Fruit fly (Drosophila melanogaster) whole organism, embryonic: ENCODE data around the gene CG11597.

Experiments used
- BEAF-32 ChIP-seq: fragments of 200-800 bp; sonication (Bioruptor generic); optimal IDR thresholded peaks from 3 replicates; lab custom pipeline; 2017; ENCODE audit warnings: missing biosample characterization, missing genetic modification characterization, mild to moderate bottlenecking, moderate library complexity, missing genetic modification reagents
- C15 ChIP-seq: fragments of 200-800 bp; sonication (Bioruptor generic); IDR thresholded peaks from 3 replicates; pipeline ENCODE4 v1.3.6; 2022; ENCODE audit warnings: missing biosample characterization, missing genetic modification characterization
- CG11093 ChIP-seq: fragments of 200-800 bp; sonication (Bioruptor generic); IDR thresholded peaks from 3 replicates; pipeline ENCODE4 v1.3.6; 2022; ENCODE audit warnings: missing biosample characterization, missing genetic modification characterization
- CG11456 ChIP-seq: fragments of 200-800 bp; sonication (Bioruptor generic); IDR thresholded peaks from 3 replicates; pipeline ENCODE4 v1.3.6; 2022; ENCODE audit warnings: missing biosample characterization, missing genetic modification characterization
- CG11696 ChIP-seq: fragments of 200-800 bp; sonication (Bioruptor generic); IDR thresholded peaks from 2 replicates; pipeline ENCODE4 v1.3.6; 2022; ENCODE audit warnings: missing biosample characterization, missing genetic modification characterization
- CG12155 ChIP-seq: fragments of 200-800 bp; sonication (Bioruptor generic); optimal IDR thresholded peaks from 3 replicates; lab custom pipeline; 2016; ENCODE audit warnings: missing biosample characterization, missing genetic modification characterization
- CG13424 ChIP-seq: fragments of 200-800 bp; sonication (Bioruptor generic); optimal IDR thresholded peaks from 2 replicates; lab custom pipeline; 2019; ENCODE audit warnings: missing biosample characterization, mild to moderate bottlenecking, missing genetic modification characterization, moderate library complexity
- CG14050 ChIP-seq: fragments of 200-800 bp; sonication (Bioruptor generic); IDR thresholded peaks from 3 replicates; pipeline ENCODE4 v1.3.6; 2022; ENCODE audit warnings: missing biosample characterization, missing genetic modification characterization
- CG17802 ChIP-seq: fragments of 200-800 bp; sonication (Bioruptor generic); optimal IDR thresholded peaks from 2 replicates; lab custom pipeline; 2018; ENCODE audit warnings: missing biosample characterization, mild to moderate bottlenecking, missing genetic modification characterization, moderate library complexity
- CG3407 ChIP-seq: fragments of 200-800 bp; sonication (Bioruptor generic); optimal IDR thresholded peaks from 2 replicates; lab custom pipeline; 2018; ENCODE audit warnings: missing biosample characterization, mild to moderate bottlenecking, missing genetic modification characterization
- CG34224 ChIP-seq: fragments of 200-800 bp; sonication (Bioruptor generic); IDR thresholded peaks from 3 replicates; pipeline ENCODE4 v1.3.6; 2022; ENCODE audit warnings: missing biosample characterization, missing genetic modification characterization; ENCODE audit not compliant: partially characterized antibody
- CG42726 ChIP-seq: fragments of 200-800 bp; sonication (Bioruptor generic); IDR thresholded peaks from 2 replicates; pipeline ENCODE4 v1.3.6; 2022; ENCODE audit warnings: missing biosample characterization, missing genetic modification characterization; ENCODE audit not compliant: partially characterized antibody
- CG4328 ChIP-seq: fragments of 200-800 bp; sonication (Bioruptor generic); optimal IDR thresholded peaks from 3 replicates; lab custom pipeline; 2017; ENCODE audit warnings: missing biosample characterization, missing genetic modification reagents, missing genetic modification characterization
- CG4820 ChIP-seq: fragments of 200-800 bp; sonication (Bioruptor generic); optimal IDR thresholded peaks from 3 replicates; lab custom pipeline; 2016; ENCODE audit warnings: missing biosample characterization, missing genetic modification characterization
- CG5953 ChIP-seq: fragments of 200-800 bp; sonication (Bioruptor generic); IDR thresholded peaks from 2 replicates; pipeline ENCODE4 v1.3.6; 2022; ENCODE audit warnings: missing biosample characterization, missing genetic modification characterization
- CG6854 ChIP-seq: fragments of 200-800 bp; sonication (Bioruptor generic); optimal IDR thresholded peaks from 3 replicates; lab custom pipeline; 2017; ENCODE audit warnings: missing biosample characterization, mild to moderate bottlenecking, missing genetic modification characterization
- CG7745 ChIP-seq: fragments of 200-800 bp; sonication (Bioruptor generic); optimal IDR thresholded peaks from 2 replicates; lab custom pipeline; 2018; ENCODE audit warnings: missing biosample characterization, mild to moderate bottlenecking, missing genetic modification characterization, moderate library complexity
- CG7928 ChIP-seq: fragments of 200-800 bp; sonication (Bioruptor generic); optimal IDR thresholded peaks from 2 replicates; lab custom pipeline; 2017; ENCODE audit warnings: missing biosample characterization, mild to moderate bottlenecking, missing genetic modification characterization
- CG9727 ChIP-seq: fragments of 200-800 bp; sonication (Bioruptor generic); optimal IDR thresholded peaks from 3 replicates; lab custom pipeline; 2017; ENCODE audit warnings: missing biosample characterization, mild to moderate bottlenecking, missing genetic modification characterization
- CG9817 ChIP-seq: fragments of 200-800 bp; sonication (Bioruptor generic); optimal IDR thresholded peaks from 2 replicates; lab custom pipeline; 2018; ENCODE audit warnings: missing biosample characterization, mild to moderate bottlenecking, missing genetic modification characterization, moderate library complexity
- D19B ChIP-seq: fragments of 200-800 bp; sonication (Bioruptor generic); optimal IDR thresholded peaks from 2 replicates; lab custom pipeline; 2017; ENCODE audit warnings: missing biosample characterization, mild to moderate bottlenecking, missing genetic modification characterization
- Dll ChIP-seq: fragments of 200-800 bp; sonication (Bioruptor generic); IDR thresholded peaks from 4 replicates; pipeline ENCODE4 v1.3.6; 2022; ENCODE audit warnings: missing biosample characterization, missing genetic modification characterization; ENCODE audit not compliant: partially characterized antibody
- E2f2 ChIP-seq: fragments of 200-800 bp; sonication (Bioruptor generic); IDR thresholded peaks from 2 replicates; pipeline ENCODE4 v1.3.6; 2022; ENCODE audit warnings: missing biosample characterization, missing genetic modification characterization
- MTF-1 ChIP-seq: fragments of 200-800 bp; sonication (Bioruptor generic); optimal IDR thresholded peaks from 2 replicates; lab custom pipeline; 2018; ENCODE audit warnings: missing biosample characterization, mild to moderate bottlenecking, missing genetic modification characterization, borderline replicate concordance
- Max ChIP-seq: fragments of 200-800 bp; sonication (Bioruptor generic); optimal IDR thresholded peaks from 2 replicates; lab custom pipeline; 2016; ENCODE audit warnings: missing biosample characterization, mild to moderate bottlenecking, missing genetic modification characterization
- Neu2 ChIP-seq: fragments of 200-800 bp; sonication (Bioruptor generic); optimal IDR thresholded peaks from 3 replicates; lab custom pipeline; 2016; ENCODE audit warnings: missing biosample characterization, missing genetic modification characterization, borderline replicate concordance
- Trl ChIP-seq, 3 experiments: fragments of >200 bp in 2 of 3; fragments of 200-800 bp in 1 of 3; sonication (Bioruptor generic) in 1 of 3; optimal IDR thresholded peaks; 2 replicates in 1 of 3; 3 replicates in 2 of 3; lab custom pipeline; 2016 to 2017; ENCODE audit warnings: missing biosample characterization in 1 of 3, missing genetic modification characterization in 1 of 3
- bowl ChIP-seq: fragments of 200-800 bp; sonication (Bioruptor generic); IDR thresholded peaks from 2 replicates; pipeline ENCODE4 v1.3.6; 2022; ENCODE audit warnings: missing biosample characterization, missing genetic modification characterization
- br ChIP-seq: fragments of >200 bp; optimal IDR thresholded peaks from 2 replicates; lab custom pipeline; 2017
- cad ChIP-seq: fragments of >200 bp; optimal IDR thresholded peaks from 2 replicates; lab custom pipeline; 2017; ENCODE audit warnings: missing biosample characterization, missing genetic modification characterization
- eyg ChIP-seq: fragments of 200-800 bp; sonication (Bioruptor generic); optimal IDR thresholded peaks from 3 replicates; lab custom pipeline; 2016; ENCODE audit warnings: missing biosample characterization, missing genetic modification characterization
- hbn ChIP-seq: fragments of 200-800 bp; sonication (Bioruptor generic); IDR thresholded peaks from 2 replicates; pipeline ENCODE4 v1.3.6; 2022; ENCODE audit warnings: missing biosample characterization, missing genetic modification characterization; ENCODE audit not compliant: partially characterized antibody
- her ChIP-seq: fragments of 200-800 bp; sonication (Bioruptor generic); optimal IDR thresholded peaks from 2 replicates; lab custom pipeline; 2016; ENCODE audit warnings: missing biosample characterization, missing genetic modification characterization
- hkb ChIP-seq, 2 experiments: fragments of 200-800 bp in 1 of 2; fragments of >200 bp in 1 of 2; sonication (Bioruptor generic) in 1 of 2; IDR thresholded peaks in 1 of 2; optimal IDR thresholded peaks in 1 of 2; 2 replicates each; pipeline versions ENCODE4 v1.3.6 to Lab custom; 2017 to 2022; ENCODE audit warnings: missing biosample characterization in 1 of 2, missing genetic modification characterization in 1 of 2
- insv ChIP-seq, 2 experiments: fragments of 200-800 bp; sonication (Bioruptor generic); optimal IDR thresholded peaks; 3 replicates each; lab custom pipeline; 2016 to 2018; ENCODE audit warnings: missing biosample characterization in 2 of 2, missing genetic modification characterization in 2 of 2
- jigr1 ChIP-seq: fragments of 200-800 bp; sonication (Bioruptor generic); IDR thresholded peaks from 3 replicates; pipeline ENCODE4 v1.3.6; 2022; ENCODE audit warnings: missing biosample characterization, missing genetic modification characterization
- kah ChIP-seq: fragments of 200-800 bp; sonication (Bioruptor generic); optimal IDR thresholded peaks from 2 replicates; lab custom pipeline; 2018; ENCODE audit warnings: missing biosample characterization, mild to moderate bottlenecking, missing genetic modification characterization
- lola ChIP-seq, 3 experiments: fragments of >200 bp in 2 of 3; fragments of 200-800 bp in 1 of 3; sonication (Bioruptor generic) in 1 of 3; optimal IDR thresholded peaks; 2 replicates each; lab custom pipeline; 2017 to 2019; ENCODE audit warnings: missing biosample characterization in 3 of 3, missing genetic modification characterization in 3 of 3, mild to moderate bottlenecking in 1 of 3, moderate library complexity in 1 of 3
- mirr ChIP-seq: fragments of 200-800 bp; sonication (Bioruptor generic); optimal IDR thresholded peaks from 3 replicates; lab custom pipeline; 2018; ENCODE audit warnings: missing biosample characterization, mild to moderate bottlenecking, missing genetic modification characterization
- pfk ChIP-seq: fragments of 200-800 bp; sonication (Bioruptor generic); optimal IDR thresholded peaks from 2 replicates; lab custom pipeline; 2018; ENCODE audit warnings: missing biosample characterization, mild to moderate bottlenecking, missing genetic modification characterization, moderate library complexity
- phol ChIP-seq: fragments of 200-800 bp; sonication (Bioruptor generic); optimal IDR thresholded peaks from 3 replicates; lab custom pipeline; 2018; ENCODE audit warnings: missing biosample characterization, mild to moderate bottlenecking, missing genetic modification characterization, moderate library complexity
- ro ChIP-seq: fragments of 200-800 bp; sonication (Bioruptor generic); IDR thresholded peaks from 2 replicates; pipeline ENCODE4 v1.3.6; 2022; ENCODE audit warnings: missing biosample characterization, missing genetic modification characterization
- scrt ChIP-seq: fragments of 200-800 bp; sonication (Bioruptor generic); optimal IDR thresholded peaks from 2 replicates; lab custom pipeline; 2018; ENCODE audit warnings: missing biosample characterization, mild to moderate bottlenecking, missing genetic modification characterization, moderate library complexity
- slou ChIP-seq: fragments of 200-800 bp; sonication (Bioruptor generic); optimal IDR thresholded peaks from 3 replicates; lab custom pipeline; 2016; ENCODE audit warnings: missing biosample characterization, missing genetic modification characterization
- tll ChIP-seq, 2 experiments: fragments of 200-800 bp in 1 of 2; fragments of >200 bp in 1 of 2; sonication (Bioruptor generic) in 1 of 2; optimal IDR thresholded peaks; 2 replicates each; lab custom pipeline; 2017 to 2019; ENCODE audit warnings: missing biosample characterization in 2 of 2, missing genetic modification characterization in 2 of 2, mild to moderate bottlenecking in 1 of 2, moderate library complexity in 1 of 2
- unc-4 ChIP-seq: fragments of 200-800 bp; sonication (Bioruptor generic); IDR thresholded peaks from 2 replicates; pipeline ENCODE4 v1.3.6; 2022; ENCODE audit warnings: missing biosample characterization, missing genetic modification characterization; ENCODE audit not compliant: partially characterized antibody

Gene CG11597

dm6 chr3L:11822446-11823334 lies 615 bp upstream of the CG11597 start, which contains the start of gene RpL10Ab (continued):
- TF ChIP-seq scrt (GFP tag; lab: Kevin White, UChicago): peak; percentile 54
- TF ChIP-seq jigr1 (GFP tag; lab: Robert Waterston, UW): no peak; the same call in 1 of the 3 replicates
- TF ChIP-seq hkb (optimal IDR thresholded peaks at IDR 0.05; lab: Kevin White, UChicago): no peak
- no peak for TF ChIP-seq hkb (GFP tag; IDR thresholded peaks at IDR 0.05; lab: Robert Waterston, UW)
- peak; percentile 95 for TF ChIP-seq CG42726 (GFP tag; lab: Robert Waterston, UW)
- no peak for TF ChIP-seq CG11696 (GFP tag; lab: Robert Waterston, UW)
- TF ChIP-seq mirr (GFP tag; lab: Kevin White, UChicago): peak; percentile 57
- TF ChIP-seq CG11456 (GFP tag; lab: Robert Waterston, UW): peak; percentile 89
- peak; percentile 67; the same call in 3 of the 4 replicates for TF ChIP-seq Dll (GFP tag; lab: Robert Waterston, UW)
- peak; percentile 53 for TF ChIP-seq CG34224 (GFP tag; lab: Robert Waterston, UW)
- TF ChIP-seq CG17802 (tag; lab: Kevin White, UChicago): peak; percentile 50
- TF ChIP-seq C15 (GFP tag; lab: Robert Waterston, UW): 0 out of 3 replicates have a peak, but pooled peaks have one; percentile 57
- TF ChIP-seq CG4820 (GFP tag; lab: Kevin White, UChicago): peak; percentile 45
- TF ChIP-seq BEAF-32 (GFP tag; lab: Kevin White, UChicago): peak; percentile 76
- TF ChIP-seq hbn (GFP tag; lab: Robert Waterston, UW): peak; percentile 63
- no peak for TF ChIP-seq CG7745 (tag; lab: Kevin White, UChicago)
- TF ChIP-seq Max (GFP tag; lab: Kevin White, UChicago): peak; percentile 29
- peak; percentile 54 for TF ChIP-seq her (GFP tag; lab: Kevin White, UChicago)
- TF ChIP-seq Trl (optimal IDR thresholded peaks at IDR 0.05; lab: Kevin White, UChicago): no peak
- peak; percentile 54 for TF ChIP-seq Trl (GFP tag; optimal IDR thresholded peaks at IDR 0.05; lab: Kevin White, UChicago)
- peak; percentile 61 for TF ChIP-seq CG13424
- TF ChIP-seq CG12155 (GFP tag; lab: Kevin White, UChicago): peak; percentile 17
- peak; percentile 95 for TF ChIP-seq MTF-1 (GFP tag; lab: Kevin White, UChicago)
- 0 out of 2 replicates have a peak, but pooled peaks have one; percentile 37 for TF ChIP-seq E2f2 (GFP tag; lab: Robert Waterston, UW)
- peak; percentile 36 for TF ChIP-seq CG3407 (GFP tag; lab: Kevin White, UChicago)
- peak; percentile 76 for TF ChIP-seq CG9817 (tag; lab: Kevin White, UChicago)
- TF ChIP-seq CG6854 (GFP tag; lab: Kevin White, UChicago): no peak
- no peak for TF ChIP-seq eyg (GFP tag; lab: Kevin White, UChicago)
- TF ChIP-seq insv (GFP tag; optimal IDR thresholded peaks at IDR 0.05; lab: Kevin White, UChicago): no peak
- TF ChIP-seq ro (GFP tag; lab: Robert Waterston, UW): no peak
- no peak for TF ChIP-seq tll (GFP tag; optimal IDR thresholded peaks at IDR 0.05; lab: Kevin White, UChicago)
- TF ChIP-seq CG9727: peak; percentile 78
- TF ChIP-seq unc-4 (GFP tag; lab: Robert Waterston, UW): peak; percentile 65
- no peak for TF ChIP-seq br (lab: Kevin White, UChicago)
- no peak for TF ChIP-seq cad (GFP tag; lab: Kevin White, UChicago)
- no peak for TF ChIP-seq bowl (GFP tag; lab: Robert Waterston, UW)
- peak in 1 of 3 experiments; percentile 70 for TF ChIP-seq lola (GFP tag; optimal IDR thresholded peaks at IDR 0.05; lab: Kevin White, UChicago)
- TF ChIP-seq CG7928: peak; percentile 47
- peak; percentile 63 for TF ChIP-seq CG4328 (GFP tag; lab: Kevin White, UChicago)
- TF ChIP-seq kah (GFP tag; lab: Kevin White, UChicago): peak; percentile 13
- peak; percentile 88 for TF ChIP-seq phol (tag; lab: Kevin White, UChicago)
- TF ChIP-seq D19B (GFP tag; lab: Kevin White, UChicago): peak; percentile 49
- peak; percentile 48; the same call in 1 of the 3 replicates for TF ChIP-seq CG11093 (GFP tag; lab: Robert Waterston, UW)
- no peak for TF ChIP-seq CG14050 (GFP tag; lab: Robert Waterston, UW)
- peak; percentile 65 for TF ChIP-seq pfk (GFP tag; lab: Kevin White, UChicago)
- TF ChIP-seq slou: peak; percentile 34
- peak; percentile 95 for TF ChIP-seq Neu2 (GFP tag; lab: Kevin White, UChicago)
- peak; percentile 66; the same call in 1 of the 2 replicates for TF ChIP-seq CG5953
